Fruit fly (Drosophila melanogaster) whole organism, prepupa: ENCODE data around the gene bnl.

Experiments used
- CG6808 ChIP-seq: fragments of 200-800 bp; sonication (Bioruptor generic); optimal IDR thresholded peaks from 3 replicates; lab custom pipeline; 2017; ENCODE audit warnings: missing biosample characterization, missing genetic modification characterization, mild to moderate bottlenecking, moderate library complexity, missing genetic modification reagents
- OdsH ChIP-seq: fragments of 200-800 bp; sonication (Bioruptor generic); optimal IDR thresholded peaks from 3 replicates; lab custom pipeline; 2016; ENCODE audit warnings: missing biosample characterization, missing genetic modification characterization
- Smox ChIP-seq: fragments of 200-800 bp; sonication (Bioruptor generic); optimal IDR thresholded peaks from 3 replicates; lab custom pipeline; 2016; ENCODE audit warnings: missing biosample characterization, missing genetic modification characterization
- cyc ChIP-seq: fragments of 200-800 bp; sonication (Bioruptor generic); optimal IDR thresholded peaks from 3 replicates; lab custom pipeline; 2016; ENCODE audit warnings: missing biosample characterization, missing genetic modification characterization
- fd85E ChIP-seq: fragments of 200-800 bp; sonication (Bioruptor generic); optimal IDR thresholded peaks from 3 replicates; lab custom pipeline; 2016; ENCODE audit warnings: missing biosample characterization, missing genetic modification characterization
- spab ChIP-seq: fragments of 200-800 bp; sonication (Bioruptor generic); optimal IDR thresholded peaks from 2 replicates; lab custom pipeline; 2017; ENCODE audit warnings: missing biosample characterization, mild to moderate bottlenecking, missing genetic modification characterization, missing genetic modification reagents

dm6 chr3R:19826806-19827328, 9.8 kb downstream of the bnl start:
- TF ChIP-seq Smox (no peak), spab (GFP tag; lab: Kevin White, UChicago) (no peak), CG6808 (GFP tag; lab: Kevin White, UChicago) (no peak), cyc (GFP tag; lab: Kevin White, UChicago) (no peak), fd85E (no peak), OdsH (GFP tag; lab: Kevin White, UChicago) (no peak)
